Comparison of ENCODE assay signal across 1 worm cellular context in genomic region chrIII:5719105-5719831, ce11.
TF ChIP-seq lines count a peak whose summit lies in the region.

No protein-coding gene starts in this region.

TF ChIP-seq in whole organism, L1 larva, 84 proteins besides CTCF, POLR2A, EP300 and RAD21 (continued from another document):
- TF ChIP-seq ama-1 (optimal IDR thresholded peaks at IDR 0.05; lab: Kevin White, UChicago) (no peak), irx-1 (tag; optimal IDR thresholded peaks at IDR 0.05; lab: Kevin White, UChicago) (no peak), aha-1 (tag; optimal IDR thresholded peaks at IDR 0.05; lab: Kevin White, UChicago) (no peak), unc-86 (tag; optimal IDR thresholded peaks at IDR 0.05; lab: Kevin White, UChicago) (no peak), nhr-47 (tag; optimal IDR thresholded peaks at IDR 0.05; lab: Kevin White, UChicago) (no peak), mab-9 (GFP tag; IDR thresholded peaks at IDR 0.05; lab: Robert Waterston, UW) (no peak), fkh-4 (tag; optimal IDR thresholded peaks at IDR 0.05; lab: Kevin White, UChicago; ENCODE audit: borderline replicate concordance) (no peak), xbp-1 (tag; optimal IDR thresholded peaks at IDR 0.05; lab: Kevin White, UChicago) (no peak), C16A3.4 (tag; optimal IDR thresholded peaks at IDR 0.05; lab: Kevin White, UChicago) (no peak)
TF ChIP-seq in whole organism, L1 larva: peak in this region for 3.
